Worm (Caenorhabditis elegans): ENCODE results near the gene R151.2.

ce11 chrIII:7188300-7189052 lies 21.3 kb upstream of the R151.2 start, which contains the start of the genes F37C12.21 and F37C12.10:
- TF ChIP-seq nhr-237 (tag; optimal IDR thresholded peaks at IDR 0.05) (no peak), lin-13 (tag; optimal IDR thresholded peaks at IDR 0.05) (no peak), blmp-1 (tag; optimal IDR thresholded peaks at IDR 0.05) (no peak), nhr-28 (tag; optimal IDR thresholded peaks at IDR 0.05) (no peak), ztf-11 (tag; optimal IDR thresholded peaks at IDR 0.05) (no peak), mep-1 (tag; optimal IDR thresholded peaks at IDR 0.05) (no peak), unc-39 (tag; optimal IDR thresholded peaks at IDR 0.05) (no peak), ces-1 (GFP tag; optimal IDR thresholded peaks at IDR 0.05) (no peak), unc-62 (GFP tag; optimal IDR thresholded peaks at IDR 0.05) (no peak), lsy-2 (tag; optimal IDR thresholded peaks at IDR 0.05) (no peak), snpc-4 (tag; optimal IDR thresholded peaks at IDR 0.05) (no peak)

Measured in whole organism, mixed stage, embryonic.